Fruit fly (Drosophila melanogaster): ENCODE results near the gene CG3618.

- TF ChIP-seq CG14655 (GFP tag; optimal IDR thresholded peaks at IDR 0.05), result no peak
- TF ChIP-seq CG15710 (tag; optimal IDR thresholded peaks at IDR 0.05), result no peak
Measured at dm6 chr3L:20835882-20836281, 20.0 kb upstream of the CG3618 start, which contains the start of gene CG3288.

Data from whole organism, pupa.